Worm (Caenorhabditis elegans): ENCODE results near the gene Y14H12A.1.

ce11 chrII:3951354-3951753 is 41.6 kb upstream of the Y14H12A.1 start:
- TF ChIP-seq lin-13 (GFP tag; optimal IDR thresholded peaks at IDR 0.05) = no peak
- no peak for TF ChIP-seq mdl-1 (tag; optimal IDR thresholded peaks at IDR 0.05)
- no peak for TF ChIP-seq nhr-23 (tag; optimal IDR thresholded peaks at IDR 0.05)
- TF ChIP-seq elt-3 (tag; optimal IDR thresholded peaks at IDR 0.05) = no peak
- no peak for TF ChIP-seq ama-1 (optimal IDR thresholded peaks at IDR 0.05)
- no peak for TF ChIP-seq aly-2 (tag; optimal IDR thresholded peaks at IDR 0.05)
- no peak for TF ChIP-seq lin-39 (tag; optimal IDR thresholded peaks at IDR 0.05)
- no peak for TF ChIP-seq Y55F3AM.14 (GFP tag; optimal IDR thresholded peaks at IDR 0.05)

Data from whole organism, L2 larva.